Fruit fly (Drosophila melanogaster) ovary, adult (tissue): ENCODE data around the gene CG17270.

Experiments used
- CG17801 ChIP-seq: fragments of 200-800 bp; optimal IDR thresholded peaks from 2 replicates; lab custom pipeline; 2019; ENCODE audit warnings: missing biosample characterization, mild to moderate bottlenecking, missing genetic modification characterization, moderate library complexity; ENCODE audit not compliant: partially characterized antibody

CG17270 gene

dm6 chr3R:20830963-20831362 lies 12.2 kb upstream of the CG17270 start, which contains the start of gene CG31223:
TSS of gene CG31223 (plus strand) at chr3R:20831127.
- TF ChIP-seq CG17801 (GFP tag; lab: Kevin White, UChicago): no peak

DNA sequence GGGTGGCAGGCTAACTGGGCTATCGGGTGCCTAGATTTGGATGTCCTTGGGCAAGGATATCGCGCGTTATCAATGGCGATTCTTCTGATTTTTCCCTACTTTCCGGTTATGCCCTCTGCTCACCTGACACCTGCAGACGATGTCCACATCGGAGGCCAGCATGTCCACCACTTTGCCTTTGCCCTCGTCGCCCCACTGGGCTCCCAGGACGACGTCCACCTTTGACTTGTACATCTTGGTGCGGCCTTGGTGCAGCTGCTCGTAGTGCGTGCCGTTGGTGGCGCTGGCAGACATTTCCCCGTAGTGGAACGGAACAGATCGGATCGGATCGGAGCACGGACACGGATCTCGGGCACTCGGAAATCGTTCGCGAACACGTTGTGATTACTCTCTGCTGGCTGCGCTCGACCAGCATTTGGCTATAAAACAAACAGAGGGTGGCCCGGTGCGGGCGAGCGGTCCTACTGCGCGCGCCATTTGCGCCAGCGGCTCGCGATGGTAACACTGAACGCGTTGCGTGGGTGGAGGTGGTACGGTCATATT lies 11.5 kb upstream of the CG17270 start, which contains the start of gene Adss:
Gene Adss, minus strand, starts transcription at position 428 of the 543 bp plus-strand sequence.
- TF ChIP-seq CG17801 (GFP tag; lab: Kevin White, UChicago): peak; percentile 58

dm6 chr3R:20829416-20830131 lies 10.8 kb upstream of the CG17270 start:
- no peak for TF ChIP-seq CG17801 (GFP tag; lab: Kevin White, UChicago)

- peak; percentile 7 for TF ChIP-seq CG17801 (GFP tag; lab: Kevin White, UChicago)
Measured at dm6 chr3R:20828520-20829415, 10.0 kb upstream of the CG17270 start.

- TF ChIP-seq CG17801 (GFP tag; lab: Kevin White, UChicago): no peak
Measured at dm6 chr3R:20826929-20827328, 8.2 kb upstream of the CG17270 start.

- TF ChIP-seq CG17801 (GFP tag; lab: Kevin White, UChicago): peak; percentile 24
Measured at dm6 chr3R:20823704-20824454, 5.2 kb upstream of the CG17270 start, which contains the start of gene CG17272. TSS of gene CG17272 (minus strand) at chr3R:20824239.

DNA sequence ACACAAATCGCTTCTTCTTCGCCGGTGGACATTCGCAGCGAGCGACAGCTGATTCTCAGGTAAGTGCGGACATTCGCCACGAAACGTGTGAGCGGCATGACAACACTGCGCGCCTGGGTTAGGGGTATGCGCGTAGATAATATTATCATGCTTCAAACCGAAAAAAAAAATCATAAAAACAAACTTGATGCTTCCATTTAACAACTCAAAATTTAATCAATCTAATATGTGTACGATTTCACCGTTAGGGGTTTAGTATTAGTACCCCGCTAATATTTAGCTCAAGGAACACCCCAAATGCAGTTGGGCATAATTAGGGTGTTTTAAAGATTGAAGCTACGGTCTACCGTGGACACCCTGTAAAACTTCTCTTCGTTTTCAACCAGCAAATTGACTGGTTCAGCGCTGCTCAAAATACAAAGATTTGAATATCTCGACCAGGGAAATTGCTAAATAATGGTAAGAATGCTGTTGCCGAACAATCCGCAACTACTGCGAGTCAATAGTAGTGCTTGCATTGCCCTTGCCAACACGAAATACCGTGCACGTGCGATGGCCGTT lies 3.2 kb upstream of the CG17270 start, which contains the start of the genes CG17271 and RpS20:
Gene CG17271, minus strand, starts transcription at position 34 of the 561 bp plus-strand sequence.
Gene RpS20, plus strand, starts transcription at position 367 of the 561 bp plus-strand sequence.
- peak; percentile 18 for TF ChIP-seq CG17801 (GFP tag; lab: Kevin White, UChicago)

dm6 chr3R:20818237-20818636 lies 492 bp downstream of the CG17270 start:
- no peak for TF ChIP-seq CG17801 (GFP tag; lab: Kevin White, UChicago)

dm6 chr3R:20816008-20816407 lies 2.7 kb downstream of the CG17270 start, which contains the start of gene Fancd2:
TSS of gene Fancd2 (minus strand) at chr3R:20816190.
- TF ChIP-seq CG17801 (GFP tag; lab: Kevin White, UChicago): no peak

DNA sequence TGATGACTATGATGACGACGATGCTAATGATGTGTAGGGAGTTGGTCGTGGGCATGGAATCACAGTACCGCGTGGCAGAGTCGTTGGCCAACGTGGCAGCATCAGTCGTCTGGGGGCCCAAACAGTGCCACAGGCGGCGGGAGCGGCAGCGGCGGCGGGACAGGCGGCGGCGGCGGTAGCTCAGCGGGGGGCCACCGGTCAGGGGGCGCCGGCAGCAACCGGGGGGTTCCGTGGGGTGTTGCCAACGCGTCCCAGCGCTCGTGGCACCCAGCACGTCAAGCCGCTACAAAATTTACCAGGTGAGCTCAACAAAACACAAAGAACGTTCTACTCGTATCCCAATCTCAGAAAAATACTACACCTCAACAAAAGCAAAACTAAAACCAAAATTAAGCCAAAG lies 16.5 kb downstream of the CG17270 start:
- no peak for TF ChIP-seq CG17801 (GFP tag; lab: Kevin White, UChicago)

DNA sequence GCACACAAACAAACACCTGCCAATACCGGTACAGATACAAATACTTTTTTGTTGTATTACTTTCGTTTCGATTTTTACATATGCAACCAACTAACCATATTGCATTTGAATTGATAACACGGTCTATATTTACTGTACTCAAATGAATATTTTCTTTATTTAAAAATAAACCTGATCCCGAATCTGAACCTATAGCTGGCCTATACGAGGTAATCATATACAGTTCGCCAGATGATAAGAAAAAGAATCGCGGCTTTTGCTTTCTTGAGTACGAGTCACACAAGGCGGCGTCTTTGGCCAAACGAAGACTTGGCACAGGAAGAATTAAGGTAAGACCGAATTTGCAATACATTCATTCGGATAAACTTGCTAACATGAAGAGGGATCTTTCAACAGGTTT lies 21.8 kb downstream of the CG17270 start:
- no peak for TF ChIP-seq CG17801 (GFP tag; lab: Kevin White, UChicago)

DNA sequence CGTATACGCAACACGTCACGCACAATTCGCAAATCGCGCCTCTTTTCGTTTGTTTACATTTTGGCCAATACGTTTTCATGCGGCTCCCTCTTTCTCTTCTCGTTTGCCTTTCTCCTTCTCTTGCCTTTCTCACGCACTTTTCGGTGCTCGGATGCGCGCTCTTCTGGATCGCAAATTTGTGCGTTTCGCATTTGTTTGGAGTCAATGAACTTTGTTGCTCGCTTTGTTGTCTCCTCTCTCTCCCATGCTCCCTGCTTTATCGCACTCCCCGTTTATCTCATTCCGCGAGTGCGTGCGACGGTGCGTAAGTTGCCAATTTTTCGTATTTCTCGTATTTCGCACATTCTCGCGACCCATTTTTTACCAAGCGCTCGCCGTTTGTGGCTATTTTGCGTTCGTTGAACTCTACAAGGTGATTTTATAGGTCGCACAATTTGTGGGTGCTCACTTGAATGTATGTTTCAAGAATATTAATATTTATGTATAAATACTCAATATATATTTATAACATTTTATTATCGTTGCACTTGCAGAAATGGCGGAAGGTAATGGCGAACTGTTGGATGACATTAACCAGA lies 27.4 kb downstream of the CG17270 start:
- TF ChIP-seq CG17801 (GFP tag; lab: Kevin White, UChicago): no peak

DNA sequence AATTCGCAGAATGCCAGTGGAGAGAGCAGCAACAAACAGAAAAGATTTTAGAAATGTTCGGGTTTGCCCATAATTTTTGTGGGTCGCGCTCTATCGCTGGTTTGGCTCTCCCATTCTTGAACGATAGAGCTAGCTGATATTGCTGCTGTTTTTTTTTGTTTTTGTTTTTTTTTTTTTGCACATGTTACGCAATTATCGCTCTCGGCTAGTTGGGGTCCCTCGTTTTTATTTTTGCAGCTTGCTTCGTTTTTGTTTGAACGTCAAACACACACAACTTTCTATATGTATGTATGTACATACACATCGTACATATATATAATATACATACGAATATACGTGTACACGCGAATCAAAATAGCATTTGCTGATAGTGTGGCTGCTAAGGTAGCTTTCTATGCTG lies 28.3 kb downstream of the CG17270 start:
- no peak for TF ChIP-seq CG17801 (GFP tag; lab: Kevin White, UChicago)
